Fruit fly (Drosophila melanogaster): ENCODE measurements around the gene CG12535.

CG12535 gene

dm6 chrX:3432928-3433327 is 15.8 kb downstream of the CG12535 start (continued):
- no peak for TF ChIP-seq Dll (GFP tag; IDR thresholded peaks at IDR 0.05; ENCODE audit: partially characterized antibody)
- peak; percentile 26 for TF ChIP-seq CG12104 (GFP tag; optimal IDR thresholded peaks at IDR 0.05)
- TF ChIP-seq CG11456 (GFP tag; IDR thresholded peaks at IDR 0.05), result peak; percentile 54; the same call in 1 of the 3 replicates
- no peak for TF ChIP-seq gcm (GFP tag; optimal IDR thresholded peaks at IDR 0.05)
- peak; percentile 22 for TF ChIP-seq CG8388 (GFP tag; optimal IDR thresholded peaks at IDR 0.05)
- no peak for TF ChIP-seq corto (GFP tag; optimal IDR thresholded peaks at IDR 0.05)
- no peak for TF ChIP-seq Dref (GFP tag; IDR thresholded peaks at IDR 0.05)
- TF ChIP-seq mam (GFP tag; optimal IDR thresholded peaks at IDR 0.05), result peak; percentile 57
- no peak for TF ChIP-seq CG16779 (GFP tag; IDR thresholded peaks at IDR 0.05)
- TF ChIP-seq CG11723 (GFP tag; optimal IDR thresholded peaks at IDR 0.05), result no peak
- TF ChIP-seq CG14441 (GFP tag; IDR thresholded peaks at IDR 0.05), result peak; percentile 65; the same call in 1 of the 2 replicates
- TF ChIP-seq CG31224 (GFP tag; IDR thresholded peaks at IDR 0.05), result 0 out of 2 replicates have a peak, but pooled peaks have one; percentile 14
- peak in 1 of 2 experiments; percentile 63 for TF ChIP-seq eve (GFP tag; optimal IDR thresholded peaks at IDR 0.05)
- TF ChIP-seq CG4820 (GFP tag; optimal IDR thresholded peaks at IDR 0.05), result peak; percentile 7
- 0 out of 3 replicates have a peak, but pooled peaks have one; percentile 46 for TF ChIP-seq CG11093 (GFP tag; IDR thresholded peaks at IDR 0.05)
- no peak for TF ChIP-seq insv (GFP tag; optimal IDR thresholded peaks at IDR 0.05)
- TF ChIP-seq dan (GFP tag; IDR thresholded peaks at IDR 0.05), result no peak
- TF ChIP-seq lab (GFP tag; optimal IDR thresholded peaks at IDR 0.05), result peak; percentile 42
- peak; percentile 40 for TF ChIP-seq CG2678 (tag; optimal IDR thresholded peaks at IDR 0.05)
- TF ChIP-seq Antp (GFP tag; optimal IDR thresholded peaks at IDR 0.05), result peak; percentile 24
- TF ChIP-seq Usf (GFP tag; optimal IDR thresholded peaks at IDR 0.05), result no peak
- TF ChIP-seq org-1 (GFP tag; optimal IDR thresholded peaks at IDR 0.05), result no peak
- no peak for TF ChIP-seq CG1529 (GFP tag; optimal IDR thresholded peaks at IDR 0.05)
- no peak for TF ChIP-seq CG10565 (GFP tag; optimal IDR thresholded peaks at IDR 0.05)
- TF ChIP-seq CG7372 (GFP tag; IDR thresholded peaks at IDR 0.05), result no peak
- no peak for TF ChIP-seq CG6175 (GFP tag; IDR thresholded peaks at IDR 0.05)
- peak; percentile 42 for TF ChIP-seq Oli (tag; optimal IDR thresholded peaks at IDR 0.05)
- peak; percentile 31 for TF ChIP-seq jumu (GFP tag; optimal IDR thresholded peaks at IDR 0.05)
- no peak for TF ChIP-seq CG34376 (GFP tag; optimal IDR thresholded peaks at IDR 0.05)
- TF ChIP-seq CG32767 (GFP tag; IDR thresholded peaks at IDR 0.05), result no peak
- peak; percentile 49 for TF ChIP-seq Xbp1 (GFP tag; optimal IDR thresholded peaks at IDR 0.05)
- TF ChIP-seq CG13424 (tag; optimal IDR thresholded peaks at IDR 0.05), result peak; percentile 29
- peak; percentile 49 for TF ChIP-seq shn (GFP tag; optimal IDR thresholded peaks at IDR 0.05)
- TF ChIP-seq odd (GFP tag; optimal IDR thresholded peaks at IDR 0.05), result no peak
- no peak for TF ChIP-seq cg (GFP tag; optimal IDR thresholded peaks at IDR 0.05)
- 0 out of 2 replicates have a peak, but pooled peaks have one; percentile 16 for TF ChIP-seq ttk (GFP tag; IDR thresholded peaks at IDR 0.05)
- no peak for TF ChIP-seq CG13624 (GFP tag; optimal IDR thresholded peaks at IDR 0.05)
- TF ChIP-seq CG9437 (GFP tag; optimal IDR thresholded peaks at IDR 0.05), result peak; percentile 19
- no peak for TF ChIP-seq sna (GFP tag; IDR thresholded peaks at IDR 0.05; ENCODE audit: partially characterized antibody)
- TF ChIP-seq tio (GFP tag; optimal IDR thresholded peaks at IDR 0.05), result peak; percentile 20
- peak; percentile 30 for TF ChIP-seq HLH54F (GFP tag; optimal IDR thresholded peaks at IDR 0.05)
- TF ChIP-seq CG7745 (tag; optimal IDR thresholded peaks at IDR 0.05), result no peak
- no peak for TF ChIP-seq ham (GFP tag; IDR thresholded peaks at IDR 0.05)
- no peak for TF ChIP-seq Ravus (GFP tag; IDR thresholded peaks at IDR 0.05)
- no peak for TF ChIP-seq CG33557 (GFP tag; optimal IDR thresholded peaks at IDR 0.05)
- TF ChIP-seq CG30403 (GFP tag; optimal IDR thresholded peaks at IDR 0.05), result peak; percentile 22
- TF ChIP-seq lov (optimal IDR thresholded peaks at IDR 0.05), result no peak
- TF ChIP-seq lov (GFP tag; IDR thresholded peaks at IDR 0.05), result no peak
- peak; percentile 33; the same call in 1 of the 2 replicates for TF ChIP-seq E2f1 (GFP tag; IDR thresholded peaks at IDR 0.05)
- TF ChIP-seq CG1647 (GFP tag; optimal IDR thresholded peaks at IDR 0.05), result peak; percentile 4
- TF ChIP-seq chif (GFP tag; optimal IDR thresholded peaks at IDR 0.05), result peak; percentile 20 to 53
- TF ChIP-seq Opbp (GFP tag; IDR thresholded peaks at IDR 0.05; ENCODE audit: partially characterized antibody), result no peak
